Worm (Caenorhabditis elegans) whole organism, L4/young adult: ENCODE results near the gene chw-1.

Experiments
- W03F9.2 ChIP-seq: fragments of 150-350 bp; optimal IDR thresholded peaks from 2 replicates; lab custom pipeline; 2014; ENCODE audit warnings: missing biosample characterization, missing genetic modification characterization
- dao-5 ChIP-seq: sonication (generic microtip); optimal IDR thresholded peaks from 2 replicates; lab custom pipeline; 2016; ENCODE audit warnings: missing genotype, missing genetic modification characterization, moderate library complexity, missing compliant biosample characterization
- him-1 ChIP-seq: sonication (generic microtip); optimal IDR thresholded peaks from 2 replicates; lab custom pipeline; 2016; ENCODE audit warnings: missing genotype, missing genetic modification reagents, missing genetic modification characterization, missing compliant biosample characterization

ce11 chrV:10471007-10471406 lies 8.9 kb downstream of the chw-1 start:
- TF ChIP-seq him-1 = no peak
- TF ChIP-seq W03F9.2 (tag; lab: Kevin White, UChicago) = no peak
- TF ChIP-seq dao-5 (tag; lab: Kevin White, UChicago) = no peak
